Fruit fly (Drosophila melanogaster) whole organism, adult: ENCODE measurements around the gene CG44085.

Source experiments
- CG33017 ChIP-seq: fragments of 200-800 bp; sonication (Bioruptor generic); optimal IDR thresholded peaks from 2 replicates; lab custom pipeline; 2018; ENCODE audit warnings: missing biosample characterization, mild to moderate bottlenecking, missing genetic modification characterization, moderate library complexity
- CG7045 ChIP-seq: fragments of 200-800 bp; sonication (Bioruptor generic); optimal IDR thresholded peaks from 2 replicates; lab custom pipeline; 2017; ENCODE audit warnings: missing biosample characterization, mild to moderate bottlenecking, missing genetic modification characterization
- Clk ChIP-seq: fragments of 200-800 bp; sonication (Bioruptor generic); optimal IDR thresholded peaks from 2 replicates; lab custom pipeline; 2017; ENCODE audit warnings: missing biosample characterization, missing genetic modification characterization
- Crg-1 ChIP-seq: fragments of 200-800 bp; sonication (Bioruptor generic); optimal IDR thresholded peaks from 2 replicates; lab custom pipeline; 2016; ENCODE audit warnings: missing biosample characterization, missing genetic modification characterization
- bab1 ChIP-seq: fragments of 200-800 bp; sonication (Bioruptor generic); optimal IDR thresholded peaks from 3 replicates; lab custom pipeline; 2019; ENCODE audit warnings: missing biosample characterization, mild to moderate bottlenecking, missing genetic modification characterization, moderate library complexity
- cic ChIP-seq: fragments of 200-800 bp; sonication (Bioruptor generic); optimal IDR thresholded peaks from 2 replicates; lab custom pipeline; 2017; ENCODE audit warnings: missing biosample characterization, mild to moderate bottlenecking, missing genetic modification characterization, moderate library complexity
- kay ChIP-seq: fragments of 200-800 bp; sonication (Bioruptor generic); peaks from one replicate; lab custom pipeline; 2016; ENCODE audit warnings: missing biosample characterization, missing genetic modification characterization, borderline replicate concordance
- ovo ChIP-seq: fragments of 200-800 bp; sonication (Bioruptor generic); optimal IDR thresholded peaks from 2 replicates; lab custom pipeline; 2016; ENCODE audit warnings: missing biosample characterization, missing genetic modification characterization

- TF ChIP-seq cic: no peak
- TF ChIP-seq Crg-1 (GFP tag; lab: Kevin White, UChicago): no peak
- TF ChIP-seq Clk (GFP tag; lab: Kevin White, UChicago): no peak
- TF ChIP-seq bab1 (GFP tag; lab: Kevin White, UChicago): no peak
- no peak for TF ChIP-seq ovo
- no peak for TF ChIP-seq CG7045 (GFP tag; lab: Kevin White, UChicago)
- no peak for TF ChIP-seq CG33017 (tag; lab: Kevin White, UChicago)
- TF ChIP-seq kay (GFP tag; lab: Kevin White, UChicago): no peak
Observed at dm6 chr2L:13304488-13304887, 43.7 kb downstream of the CG44085 start, which contains the start of gene CG16825.
